Worm (Caenorhabditis elegans) whole organism, L1 larva: Measurements from ENCODE around the gene F55F10.1.

Experiments used
- C04F5.9 ChIP-seq: sonication (generic microtip); optimal IDR thresholded peaks from 2 replicates; lab custom pipeline; 2016; ENCODE audit warnings: missing genetic modification characterization, missing compliant biosample characterization
- C16A3.4 ChIP-seq: fragments of 150-350 bp; optimal IDR thresholded peaks from 2 replicates; lab custom pipeline; 2014; ENCODE audit warnings: missing biosample characterization, missing genetic modification characterization
- Y116A8C.19 ChIP-seq: sonication (generic microtip); optimal IDR thresholded peaks from 2 replicates; lab custom pipeline; 2016; ENCODE audit warnings: missing compliant biosample characterization, missing genetic modification characterization, borderline replicate concordance
- alr-1 ChIP-seq: fragments of 200-800 bp; sonication (Bioruptor generic); optimal IDR thresholded peaks from 2 replicates; lab custom pipeline; 2018; ENCODE audit warnings: borderline replicate concordance, mild to moderate bottlenecking, missing genetic modification characterization, missing compliant biosample characterization
- ama-1 ChIP-seq: fragments of 150-350 bp; optimal IDR thresholded peaks from 2 replicates; lab custom pipeline; 2014
- ceh-63 ChIP-seq: fragments of 200-800 bp; sonication (Bioruptor generic); optimal IDR thresholded peaks from 2 replicates; lab custom pipeline; 2018; ENCODE audit warnings: mild to moderate bottlenecking, missing genetic modification characterization, missing compliant biosample characterization
- ceh-8 ChIP-seq: fragments of 200-800 bp; sonication (Bioruptor generic); optimal IDR thresholded peaks from 2 replicates; lab custom pipeline; 2018; ENCODE audit warnings: mild to moderate bottlenecking, missing genetic modification characterization, moderate library complexity, missing compliant biosample characterization
- ceh-82 ChIP-seq, 3 experiments: fragments of 150-350 bp in 1 of 3; sonication (generic microtip) in 2 of 3; optimal IDR thresholded peaks; 2 replicates each; lab custom pipeline; 2014 to 2017; ENCODE audit warnings: missing biosample characterization in 3 of 3, missing genetic modification characterization in 3 of 3
- ceh-90 ChIP-seq: sonication (generic microtip); optimal IDR thresholded peaks from 2 replicates; lab custom pipeline; 2016; ENCODE audit warnings: missing genetic modification characterization, missing compliant biosample characterization
- ces-1 ChIP-seq: fragments of 150-350 bp; optimal IDR thresholded peaks from 2 replicates; lab custom pipeline; 2014; ENCODE audit warnings: missing biosample characterization, missing genetic modification reagents, missing genetic modification characterization
- dpl-1 ChIP-seq, 3 experiments: fragments of 150-350 bp in 2 of 3; sonication (generic microtip) in 1 of 3; optimal IDR thresholded peaks; 2 replicates each; lab custom pipeline; 2014 to 2017; ENCODE audit warnings: missing biosample characterization in 3 of 3, missing genetic modification characterization in 3 of 3, missing genetic modification reagents in 3 of 3
- efl-3 ChIP-seq: fragments of 200-800 bp; sonication (Bioruptor generic); optimal IDR thresholded peaks from 2 replicates; lab custom pipeline; 2018; ENCODE audit warnings: mild to moderate bottlenecking, missing genetic modification characterization, missing compliant biosample characterization
- egl-13 ChIP-seq: sonication (generic microtip); optimal IDR thresholded peaks from 2 replicates; lab custom pipeline; 2016; ENCODE audit warnings: missing genotype, missing genetic modification reagents, missing genetic modification characterization, missing compliant biosample characterization
- egl-27 ChIP-seq, 2 experiments: fragments of 150-350 bp in 1 of 2; sonication (generic microtip); optimal IDR thresholded peaks; 3 replicates each; lab custom pipeline; 2017 to 2018; ENCODE audit warnings: missing biosample characterization in 2 of 2, missing genetic modification characterization in 2 of 2, missing genetic modification reagents in 2 of 2
- elt-2 ChIP-seq: sonication (generic microtip); optimal IDR thresholded peaks from 2 replicates; lab custom pipeline; 2016; ENCODE audit warnings: missing genetic modification characterization, mild to moderate bottlenecking, inconsistent platforms, missing compliant biosample characterization, missing genetic modification reagents
- elt-3 ChIP-seq, 6 experiments: fragments of 150-350 bp in 1 of 6; sonication (generic microtip); optimal IDR thresholded peaks; 2 replicates each; lab custom pipeline; 2017 to 2018; ENCODE audit warnings: missing biosample characterization in 6 of 6, missing genetic modification characterization in 6 of 6, inconsistent platforms in 1 of 6
- ets-5 ChIP-seq: fragments of 200-800 bp; sonication (Bioruptor generic); IDR thresholded peaks from 2 replicates; pipeline ENCODE4 v1.3.6; 2022; ENCODE audit warnings: missing genetic modification characterization, missing compliant biosample characterization
- fkh-10 ChIP-seq: sonication (generic microtip); optimal IDR thresholded peaks from 2 replicates; lab custom pipeline; 2017; ENCODE audit warnings: missing biosample characterization, missing genetic modification reagents, missing genetic modification characterization
- grh-1 ChIP-seq: fragments of 200-800 bp; sonication (Bioruptor generic); IDR thresholded peaks from 2 replicates; pipeline ENCODE4 v1.3.6; 2022; ENCODE audit warnings: missing genetic modification reagents, missing genetic modification characterization, missing compliant biosample characterization
- hlh-17 ChIP-seq: fragments of 200-800 bp; sonication (Bioruptor generic); optimal IDR thresholded peaks from 2 replicates; lab custom pipeline; 2018; ENCODE audit warnings: missing genetic modification characterization, mild to moderate bottlenecking, missing compliant biosample characterization, moderate library complexity, borderline replicate concordance
- irx-1 ChIP-seq: sonication (generic microtip); optimal IDR thresholded peaks from 2 replicates; lab custom pipeline; 2016; ENCODE audit warnings: missing genetic modification characterization, missing compliant biosample characterization
- isw-1 ChIP-seq: fragments of 200-800 bp; sonication (Bioruptor generic); IDR thresholded peaks from 2 replicates; pipeline ENCODE4 v1.3.6; 2022; ENCODE audit warnings: missing genetic modification characterization, missing compliant biosample characterization
- jun-1 ChIP-seq: fragments of 150-350 bp; optimal IDR thresholded peaks from 2 replicates; lab custom pipeline; 2014; ENCODE audit warnings: missing biosample characterization, missing genetic modification reagents, missing genetic modification characterization
- lin-13 ChIP-seq: fragments of 150-350 bp; optimal IDR thresholded peaks from 2 replicates; lab custom pipeline; 2014; ENCODE audit warnings: missing biosample characterization, missing genetic modification reagents, missing genetic modification characterization
- lin-14 ChIP-seq: fragments of 200-800 bp; sonication (Bioruptor generic); optimal IDR thresholded peaks from 2 replicates; lab custom pipeline; 2018; ENCODE audit warnings: mild to moderate bottlenecking, missing genetic modification characterization, moderate library complexity, missing compliant biosample characterization
- lin-35 ChIP-seq, 2 experiments: fragments of 150-350 bp; optimal IDR thresholded peaks; 2 replicates each; lab custom pipeline; 2014; ENCODE audit warnings: missing biosample characterization in 2 of 2, missing genetic modification characterization in 2 of 2, missing genetic modification reagents in 2 of 2
- lin-39 ChIP-seq: fragments of 150-350 bp; optimal IDR thresholded peaks from 2 replicates; lab custom pipeline; 2014; ENCODE audit warnings: missing biosample characterization, missing genetic modification reagents, missing genetic modification characterization
- lir-3 ChIP-seq: sonication (generic microtip); optimal IDR thresholded peaks from 2 replicates; lab custom pipeline; 2016; ENCODE audit warnings: mild to moderate bottlenecking, missing genetic modification characterization, moderate library complexity, missing compliant biosample characterization; ENCODE audit not compliant: poor library complexity
- mab-9 ChIP-seq: fragments of 200-800 bp; sonication (Bioruptor generic); IDR thresholded peaks from 2 replicates; pipeline ENCODE4 v1.3.6; 2022; ENCODE audit warnings: missing genetic modification reagents, missing genetic modification characterization, missing compliant biosample characterization
- mef-2 ChIP-seq: fragments of 150-350 bp; optimal IDR thresholded peaks from 2 replicates; lab custom pipeline; 2014; ENCODE audit warnings: missing biosample characterization, missing genetic modification characterization
- mep-1 ChIP-seq: fragments of 150-350 bp; optimal IDR thresholded peaks from 2 replicates; lab custom pipeline; 2014; ENCODE audit warnings: missing biosample characterization, missing genetic modification characterization
- nhr-20 ChIP-seq: sonication (generic microtip); optimal IDR thresholded peaks from 2 replicates; lab custom pipeline; 2016; ENCODE audit warnings: mild to moderate bottlenecking, missing genetic modification characterization, missing compliant biosample characterization
- nhr-237 ChIP-seq: fragments of 150-350 bp; optimal IDR thresholded peaks from 2 replicates; lab custom pipeline; 2014; ENCODE audit warnings: missing biosample characterization, missing genetic modification characterization
- nhr-71 ChIP-seq: sonication (generic microtip); optimal IDR thresholded peaks from 2 replicates; lab custom pipeline; 2016; ENCODE audit warnings: mild to moderate bottlenecking, missing genetic modification characterization, moderate library complexity, missing compliant biosample characterization
- nhr-77 ChIP-seq: fragments of 150-350 bp; optimal IDR thresholded peaks from 2 replicates; lab custom pipeline; 2014; ENCODE audit warnings: missing biosample characterization, missing genetic modification characterization
- nhr-84 ChIP-seq: sonication (generic microtip); optimal IDR thresholded peaks from 2 replicates; lab custom pipeline; 2017; ENCODE audit warnings: missing biosample characterization, missing genetic modification characterization
- nhr-85 ChIP-seq: sonication (generic microtip); peaks from one replicate; lab custom pipeline; 2016; ENCODE audit warnings: missing genetic modification characterization, inconsistent platforms, missing compliant biosample characterization
- nhr-90 ChIP-seq: sonication (generic microtip); optimal IDR thresholded peaks from 2 replicates; lab custom pipeline; 2016; ENCODE audit warnings: mild to moderate bottlenecking, missing genetic modification characterization, missing compliant biosample characterization; ENCODE audit not compliant: poor library complexity
- pag-3 ChIP-seq: sonication (generic microtip); optimal IDR thresholded peaks from 2 replicates; lab custom pipeline; 2017; ENCODE audit warnings: missing genetic modification characterization, mild to moderate bottlenecking, missing compliant biosample characterization, antibody characterized with exemption, borderline replicate concordance; ENCODE audit not compliant: insufficient read depth
- pax-3 ChIP-seq: fragments of 200-800 bp; sonication (Bioruptor generic); optimal IDR thresholded peaks from 2 replicates; lab custom pipeline; 2018; ENCODE audit warnings: mild to moderate bottlenecking, missing genetic modification characterization, moderate library complexity, missing compliant biosample characterization
- rnt-1 ChIP-seq: sonication (generic microtip); optimal IDR thresholded peaks from 2 replicates; lab custom pipeline; 2016; ENCODE audit warnings: mild to moderate bottlenecking, missing genetic modification characterization, moderate library complexity, missing compliant biosample characterization
- skn-1 ChIP-seq: fragments of 150-350 bp; optimal IDR thresholded peaks from 2 replicates; lab custom pipeline; 2014; ENCODE audit warnings: missing biosample characterization, missing genetic modification characterization
- snpc-4 ChIP-seq: fragments of 150-350 bp; optimal IDR thresholded peaks from 2 replicates; lab custom pipeline; 2014; ENCODE audit warnings: missing biosample characterization, missing genetic modification characterization
- sptf-1 ChIP-seq: fragments of 150-350 bp; optimal IDR thresholded peaks from 2 replicates; lab custom pipeline; 2014; ENCODE audit warnings: missing biosample characterization, missing genetic modification characterization
- tlp-1 ChIP-seq: fragments of 150-350 bp; optimal IDR thresholded peaks from 2 replicates; lab custom pipeline; 2014; ENCODE audit warnings: missing biosample characterization, missing genetic modification characterization
- unc-130 ChIP-seq: fragments of 150-350 bp; optimal IDR thresholded peaks from 2 replicates; lab custom pipeline; 2017; ENCODE audit warnings: missing biosample characterization, missing genetic modification characterization, inconsistent platforms
- unc-30 ChIP-seq: sonication (generic microtip); optimal IDR thresholded peaks from 2 replicates; lab custom pipeline; 2017; ENCODE audit warnings: missing biosample characterization, missing genetic modification characterization
- unc-86 ChIP-seq: sonication (generic microtip); optimal IDR thresholded peaks from 2 replicates; lab custom pipeline; 2016; ENCODE audit warnings: missing genetic modification characterization, missing compliant biosample characterization
- vab-15 ChIP-seq: sonication (generic microtip); optimal IDR thresholded peaks from 2 replicates; lab custom pipeline; 2017; ENCODE audit warnings: missing genotype, mild to moderate bottlenecking, missing genetic modification characterization, missing compliant biosample characterization
- xbp-1 ChIP-seq: sonication (generic microtip); optimal IDR thresholded peaks from 2 replicates; lab custom pipeline; 2016; ENCODE audit warnings: missing genetic modification characterization, missing compliant biosample characterization
- zag-1 ChIP-seq: fragments of 150-350 bp; optimal IDR thresholded peaks from 2 replicates; lab custom pipeline; 2014; ENCODE audit warnings: missing biosample characterization, missing genetic modification characterization
- zip-4 ChIP-seq: fragments of 200-800 bp; sonication (Bioruptor generic); optimal IDR thresholded peaks from 2 replicates; lab custom pipeline; 2018; ENCODE audit warnings: mild to moderate bottlenecking, missing genetic modification characterization, moderate library complexity, missing compliant biosample characterization

The F55F10.1 gene

DNA sequence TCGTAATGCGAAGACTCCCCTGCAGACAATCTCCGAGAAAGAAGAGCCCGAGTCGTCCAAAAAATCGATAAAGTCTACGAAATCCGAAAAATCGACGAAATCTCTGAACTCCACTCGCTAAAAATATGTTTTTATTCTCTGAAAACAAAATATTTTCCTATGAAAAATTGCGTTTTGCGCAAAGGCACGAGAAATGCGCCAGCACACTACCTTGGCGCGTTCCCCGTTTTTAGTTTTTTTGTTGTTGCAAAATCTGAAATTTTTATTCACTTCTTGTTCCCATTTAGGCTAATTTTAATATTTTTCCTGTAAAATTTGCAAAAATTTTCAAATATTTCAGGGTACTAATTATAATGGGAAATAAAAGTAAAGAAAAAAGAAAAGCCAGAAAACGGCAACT lies at the start of gene F55F10.1:
Gene F55F10.1, plus strand, starts transcription at position 341 of the 400 bp plus-strand sequence.
- peak; percentile 12 for TF ChIP-seq nhr-237 (tag; lab: Kevin White, UChicago)
- no peak for TF ChIP-seq hlh-17 (GFP tag; lab: Kevin White, UChicago)
- TF ChIP-seq C16A3.4 (tag; lab: Kevin White, UChicago), result peak; percentile 48
- peak; percentile 17 for TF ChIP-seq egl-13 (tag; lab: Kevin White, UChicago)
- TF ChIP-seq zip-4 (GFP tag; lab: Kevin White, UChicago), result peak; percentile 46
- no peak for TF ChIP-seq lin-14 (GFP tag; lab: Kevin White, UChicago)
- TF ChIP-seq C04F5.9, result peak; percentile 20
- TF ChIP-seq lin-13 (GFP tag; lab: Kevin White, UChicago), result peak; percentile 15
- TF ChIP-seq lir-3, result no peak
- no peak for TF ChIP-seq pag-3 (tag; lab: Kevin White, UChicago)
- TF ChIP-seq mep-1 (tag; lab: Kevin White, UChicago), result peak; percentile 92
- TF ChIP-seq irx-1 (tag; lab: Kevin White, UChicago), result peak; percentile 53
- TF ChIP-seq nhr-85, result peak; percentile 84
- no peak for TF ChIP-seq ceh-63 (GFP tag; lab: Kevin White, UChicago)
- TF ChIP-seq ceh-90 (tag; lab: Kevin White, UChicago), result peak; percentile 29
- no peak for TF ChIP-seq nhr-84 (tag; lab: Kevin White, UChicago)
- no peak for TF ChIP-seq ces-1 (GFP tag; lab: Kevin White, UChicago)
- TF ChIP-seq rnt-1, result peak; percentile 81
- peak; percentile 61 for TF ChIP-seq nhr-90 (tag; lab: Kevin White, UChicago)
- TF ChIP-seq nhr-20 (tag; lab: Kevin White, UChicago), result peak; percentile 66
- TF ChIP-seq unc-30, result no peak
- TF ChIP-seq ets-5, result no peak
- TF ChIP-seq unc-86 (tag; lab: Kevin White, UChicago), result peak; percentile 66
- no peak for TF ChIP-seq mab-9 (GFP tag; lab: Robert Waterston, UW)
- TF ChIP-seq zag-1 (tag; lab: Kevin White, UChicago), result peak; percentile 27
- TF ChIP-seq xbp-1, result peak; percentile 79
- TF ChIP-seq unc-130 (tag; lab: Kevin White, UChicago), result peak; percentile 80
- TF ChIP-seq elt-2 (tag; lab: Kevin White, UChicago), result peak; percentile 25
- no peak for TF ChIP-seq egl-27 (tag; optimal IDR thresholded peaks at IDR 0.05; lab: Kevin White, UChicago)
- peak; percentile 56 for TF ChIP-seq snpc-4
- TF ChIP-seq ceh-8 (GFP tag; lab: Kevin White, UChicago), result no peak
- TF ChIP-seq alr-1 (tag; lab: Kevin White, UChicago), result no peak
- peak; percentile 63 for TF ChIP-seq lin-39 (tag; lab: Kevin White, UChicago)
- TF ChIP-seq grh-1 (GFP tag; lab: Robert Waterston, UW), result peak; percentile 49
- no peak for TF ChIP-seq sptf-1
- TF ChIP-seq dpl-1 (GFP tag; optimal IDR thresholded peaks at IDR 0.05; lab: Kevin White, UChicago), result peak; percentile 76 to 84 (median 83)
- no peak for TF ChIP-seq efl-3 (GFP tag; lab: Kevin White, UChicago)
- TF ChIP-seq elt-3 (tag; optimal IDR thresholded peaks at IDR 0.05; lab: Kevin White, UChicago), result peak in 2 of 6 experiments; percentile 8 to 57
- TF ChIP-seq nhr-71 (tag; lab: Kevin White, UChicago), result peak; percentile 87
- peak; percentile 50 to 78 (median 72) for TF ChIP-seq ceh-82 (tag; optimal IDR thresholded peaks at IDR 0.05; lab: Kevin White, UChicago)
- TF ChIP-seq jun-1 (tag; lab: Kevin White, UChicago), result peak; percentile 77
- TF ChIP-seq lin-35 (GFP tag; optimal IDR thresholded peaks at IDR 0.05; lab: Kevin White, UChicago), result peak; percentile 81 to 85
- TF ChIP-seq mef-2 (tag; lab: Kevin White, UChicago), result no peak
- no peak for TF ChIP-seq nhr-77 (tag; lab: Kevin White, UChicago)
- TF ChIP-seq pax-3 (tag; lab: Kevin White, UChicago), result no peak
- no peak for TF ChIP-seq ama-1 (lab: Kevin White, UChicago)
- peak; percentile 64 for TF ChIP-seq isw-1 (GFP tag; lab: Robert Waterston, UW)
- TF ChIP-seq tlp-1 (tag; lab: Kevin White, UChicago), result no peak
- no peak for TF ChIP-seq Y116A8C.19 (tag; lab: Kevin White, UChicago)
- TF ChIP-seq fkh-10 (GFP tag; lab: Kevin White, UChicago), result no peak
- no peak for TF ChIP-seq vab-15 (tag; lab: Kevin White, UChicago)
- TF ChIP-seq skn-1 (tag; lab: Kevin White, UChicago), result peak; percentile 60
